Worm (Caenorhabditis elegans) whole organism, late embryonic: Measurements from ENCODE around the gene F46F2.5.
A peak's percentile ranks its signal among the peaks of the same experiment; 100 is the strongest.

ENCODE experiments used
- ceh-31 ChIP-seq: sonication (generic microtip); optimal IDR thresholded peaks from 2 replicates; lab custom pipeline; 2016; ENCODE audit warnings: missing genetic modification characterization, missing compliant biosample characterization
- ceh-48 ChIP-seq: sonication (generic microtip); optimal IDR thresholded peaks from 2 replicates; lab custom pipeline; 2016; ENCODE audit warnings: missing genetic modification characterization, inconsistent platforms, missing compliant biosample characterization
- dve-1 ChIP-seq: sonication (generic microtip); optimal IDR thresholded peaks from 2 replicates; lab custom pipeline; 2017; ENCODE audit warnings: antibody characterized with exemption, mild to moderate bottlenecking, missing genetic modification characterization, missing compliant biosample characterization
- elt-2 ChIP-seq: sonication (generic microtip); optimal IDR thresholded peaks from 2 replicates; lab custom pipeline; 2016; ENCODE audit warnings: missing genetic modification reagents, missing genetic modification characterization, missing compliant biosample characterization
- lin-11 ChIP-seq: fragments of 200-800 bp; sonication (Bioruptor generic); optimal IDR thresholded peaks from 2 replicates; lab custom pipeline; 2018; ENCODE audit warnings: mild to moderate bottlenecking, missing genetic modification characterization, missing compliant biosample characterization
- pat-9 ChIP-seq: fragments of 200-800 bp; sonication (Bioruptor generic); optimal IDR thresholded peaks from 2 replicates; lab custom pipeline; 2018; ENCODE audit warnings: mild to moderate bottlenecking, missing genetic modification characterization, moderate library complexity, missing compliant biosample characterization
- pax-1 ChIP-seq: fragments of 150-350 bp; optimal IDR thresholded peaks from 2 replicates; lab custom pipeline; 2014; ENCODE audit warnings: missing biosample characterization, missing genetic modification characterization
- rnt-1 ChIP-seq: sonication (generic microtip); optimal IDR thresholded peaks from 2 replicates; lab custom pipeline; 2016; ENCODE audit warnings: missing genetic modification characterization, missing compliant biosample characterization
- syd-9 ChIP-seq: sonication (generic microtip); optimal IDR thresholded peaks from 2 replicates; lab custom pipeline; 2016; ENCODE audit warnings: mild to moderate bottlenecking, missing genetic modification characterization, moderate library complexity, missing compliant biosample characterization
- tbx-2 ChIP-seq: sonication (generic microtip); optimal IDR thresholded peaks from 2 replicates; lab custom pipeline; 2016; ENCODE audit warnings: missing genetic modification characterization, missing compliant biosample characterization
- unc-42 ChIP-seq: sonication (generic microtip); optimal IDR thresholded peaks from 2 replicates; lab custom pipeline; 2016; ENCODE audit warnings: missing genotype, missing genetic modification characterization, missing compliant biosample characterization

DNA sequence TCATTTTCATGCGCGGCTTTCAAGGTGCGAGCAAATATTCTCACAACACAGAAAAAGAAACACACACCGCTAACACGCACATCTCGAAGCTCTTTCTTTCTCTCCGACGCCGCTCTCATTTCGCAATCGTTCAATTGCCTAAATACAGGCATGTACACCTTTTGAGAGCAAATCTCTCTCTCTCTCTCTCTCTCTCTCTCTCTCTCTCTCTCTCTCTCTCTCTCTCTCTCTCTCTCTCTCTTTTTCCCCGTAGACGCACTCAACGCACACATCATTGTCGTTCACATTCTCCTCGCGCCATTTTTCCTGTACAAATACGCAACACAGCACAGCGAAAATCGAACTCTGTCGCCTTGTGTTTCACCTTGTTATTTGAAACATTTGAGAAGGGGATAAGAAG lies 16.8 kb downstream of the F46F2.5 start:
- TF ChIP-seq lin-11 (no peak), ceh-48 (tag; lab: Kevin White, UChicago) (no peak), unc-42 (tag; lab: Kevin White, UChicago) (no peak), pat-9 (tag; lab: Kevin White, UChicago) (no peak), pax-1 (tag; lab: Kevin White, UChicago) (no peak), elt-2 (no peak), syd-9 (no peak), dve-1 (peak; percentile 11), tbx-2 (tag; lab: Kevin White, UChicago) (no peak), rnt-1 (no peak), ceh-31 (tag; lab: Kevin White, UChicago) (no peak)
